Worm (Caenorhabditis elegans) whole organism, late embryonic: Measurements from ENCODE around the gene srg-23.
A peak's percentile ranks its signal among the peaks of the same experiment; 100 is the strongest.
"Not testable (repeated sequence)": the region's sequence is repeated elsewhere in the genome, so short reads cannot be mapped to it uniquely, and the experiment has no call there.

Source experiments
- C08G9.2 ChIP-seq: sonication (generic microtip); optimal IDR thresholded peaks from 2 replicates; lab custom pipeline; 2016; ENCODE audit warnings: mild to moderate bottlenecking, missing genetic modification characterization, moderate library complexity, missing compliant biosample characterization
- K02D7.2 ChIP-seq: sonication (generic microtip); optimal IDR thresholded peaks from 2 replicates; lab custom pipeline; 2017; ENCODE audit warnings: mild to moderate bottlenecking, missing genetic modification characterization, missing compliant biosample characterization
- ahr-1 ChIP-seq: sonication (generic microtip); optimal IDR thresholded peaks from 2 replicates; lab custom pipeline; 2016; ENCODE audit warnings: missing genetic modification characterization, missing compliant biosample characterization
- ama-1 ChIP-seq: fragments of 150-350 bp; optimal IDR thresholded peaks from 2 replicates; lab custom pipeline; 2014
- ceh-14 ChIP-seq: sonication (generic microtip); optimal IDR thresholded peaks from 2 replicates; lab custom pipeline; 2016; ENCODE audit warnings: missing genotype, missing genetic modification characterization, missing compliant biosample characterization
- ceh-2 ChIP-seq: sonication (generic microtip); optimal IDR thresholded peaks from 2 replicates; lab custom pipeline; 2016; ENCODE audit warnings: missing genotype, missing genetic modification characterization, missing compliant biosample characterization
- ceh-24 ChIP-seq: sonication (generic microtip); optimal IDR thresholded peaks from 2 replicates; lab custom pipeline; 2016; ENCODE audit warnings: mild to moderate bottlenecking, missing genetic modification characterization, missing compliant biosample characterization
- ceh-31 ChIP-seq: sonication (generic microtip); optimal IDR thresholded peaks from 2 replicates; lab custom pipeline; 2016; ENCODE audit warnings: missing genetic modification characterization, missing compliant biosample characterization
- ceh-34 ChIP-seq: sonication (generic microtip); optimal IDR thresholded peaks from 2 replicates; lab custom pipeline; 2016; ENCODE audit warnings: mild to moderate bottlenecking, missing genetic modification characterization, missing compliant biosample characterization
- ceh-45 ChIP-seq: fragments of 200-800 bp; sonication (Bioruptor generic); IDR thresholded peaks from 2 replicates; pipeline ENCODE4 v1.3.6; 2022; ENCODE audit warnings: missing genetic modification reagents, missing genetic modification characterization, missing compliant biosample characterization
- ceh-48 ChIP-seq: sonication (generic microtip); optimal IDR thresholded peaks from 2 replicates; lab custom pipeline; 2016; ENCODE audit warnings: missing genetic modification characterization, inconsistent platforms, missing compliant biosample characterization
- ceh-9 ChIP-seq: sonication (generic microtip); optimal IDR thresholded peaks from 2 replicates; lab custom pipeline; 2016; ENCODE audit warnings: mild to moderate bottlenecking, missing genetic modification characterization, inconsistent platforms, missing compliant biosample characterization
- che-1 ChIP-seq: sonication (generic microtip); optimal IDR thresholded peaks from 2 replicates; lab custom pipeline; 2016; ENCODE audit warnings: mild to moderate bottlenecking, missing genetic modification characterization, missing compliant biosample characterization
- dmd-4 ChIP-seq: sonication (generic microtip); optimal IDR thresholded peaks from 2 replicates; lab custom pipeline; 2016; ENCODE audit warnings: borderline replicate concordance, missing genetic modification characterization, missing compliant biosample characterization
- elt-2 ChIP-seq: sonication (generic microtip); optimal IDR thresholded peaks from 2 replicates; lab custom pipeline; 2016; ENCODE audit warnings: missing genetic modification reagents, missing genetic modification characterization, missing compliant biosample characterization
- elt-4 ChIP-seq: sonication (generic microtip); optimal IDR thresholded peaks from 2 replicates; lab custom pipeline; 2016; ENCODE audit warnings: missing genetic modification characterization, missing compliant biosample characterization
- eyg-1 ChIP-seq: sonication (generic microtip); optimal IDR thresholded peaks from 2 replicates; lab custom pipeline; 2016; ENCODE audit warnings: missing genotype, missing genetic modification characterization, missing compliant biosample characterization
- fax-1 ChIP-seq: sonication (generic microtip); optimal IDR thresholded peaks from 2 replicates; lab custom pipeline; 2016; ENCODE audit warnings: missing genotype, missing genetic modification characterization, missing compliant biosample characterization
- fkh-10 ChIP-seq: fragments of 150-350 bp; optimal IDR thresholded peaks from 2 replicates; lab custom pipeline; 2014; ENCODE audit warnings: missing biosample characterization, missing genetic modification reagents, missing genetic modification characterization
- fkh-6 ChIP-seq: sonication (generic microtip); optimal IDR thresholded peaks from 2 replicates; lab custom pipeline; 2016; ENCODE audit warnings: missing genetic modification characterization, missing compliant biosample characterization
- hlh-13 ChIP-seq: fragments of 200-800 bp; sonication (Bioruptor generic); optimal IDR thresholded peaks from 2 replicates; lab custom pipeline; 2018; ENCODE audit warnings: mild to moderate bottlenecking, missing genetic modification characterization, missing compliant biosample characterization
- hlh-30 ChIP-seq: sonication (generic microtip); optimal IDR thresholded peaks from 2 replicates; lab custom pipeline; 2017; ENCODE audit warnings: antibody characterized with exemption, missing genetic modification characterization, missing compliant biosample characterization; ENCODE audit not compliant: insufficient read depth
- hlh-6 ChIP-seq: sonication (generic microtip); optimal IDR thresholded peaks from 2 replicates; lab custom pipeline; 2016; ENCODE audit warnings: missing genotype, missing genetic modification characterization, missing compliant biosample characterization
- madf-2 ChIP-seq: sonication (generic microtip); optimal IDR thresholded peaks from 2 replicates; lab custom pipeline; 2017; ENCODE audit warnings: missing genetic modification characterization, missing compliant biosample characterization
- mec-3 ChIP-seq: sonication (generic microtip); optimal IDR thresholded peaks from 2 replicates; lab custom pipeline; 2016; ENCODE audit warnings: borderline replicate concordance, missing genetic modification characterization, missing compliant biosample characterization
- nfya-1 ChIP-seq: sonication (generic microtip); optimal IDR thresholded peaks from 2 replicates; lab custom pipeline; 2017; ENCODE audit warnings: missing genetic modification characterization, mild to moderate bottlenecking, missing compliant biosample characterization, antibody characterized with exemption, moderate library complexity
- nhr-232 ChIP-seq: sonication (generic microtip); optimal IDR thresholded peaks from 2 replicates; lab custom pipeline; 2016; ENCODE audit warnings: missing genetic modification characterization, missing compliant biosample characterization
- npax-4 ChIP-seq: sonication (generic microtip); optimal IDR thresholded peaks from 2 replicates; lab custom pipeline; 2016; ENCODE audit warnings: missing genetic modification characterization, missing compliant biosample characterization
- rnt-1 ChIP-seq: sonication (generic microtip); optimal IDR thresholded peaks from 2 replicates; lab custom pipeline; 2016; ENCODE audit warnings: missing genetic modification characterization, missing compliant biosample characterization
- sdc-2 ChIP-seq: sonication (generic microtip); optimal IDR thresholded peaks from 2 replicates; lab custom pipeline; 2016; ENCODE audit warnings: missing genotype, missing genetic modification characterization, missing compliant biosample characterization
- syd-9 ChIP-seq: sonication (generic microtip); optimal IDR thresholded peaks from 2 replicates; lab custom pipeline; 2016; ENCODE audit warnings: mild to moderate bottlenecking, missing genetic modification characterization, moderate library complexity, missing compliant biosample characterization
- tbx-2 ChIP-seq: sonication (generic microtip); optimal IDR thresholded peaks from 2 replicates; lab custom pipeline; 2016; ENCODE audit warnings: missing genetic modification characterization, missing compliant biosample characterization
- unc-42 ChIP-seq: sonication (generic microtip); optimal IDR thresholded peaks from 2 replicates; lab custom pipeline; 2016; ENCODE audit warnings: missing genotype, missing genetic modification characterization, missing compliant biosample characterization
- unc-55 ChIP-seq: sonication (generic microtip); optimal IDR thresholded peaks from 2 replicates; lab custom pipeline; 2017; ENCODE audit warnings: missing biosample characterization, missing genetic modification reagents, missing genetic modification characterization

Gene srg-23

ce11 chrII:3129007-3129406 is 33.0 kb upstream of the srg-23 start, which contains the start of gene chil-24:
chil-24 (plus strand) TSS chrII:3129162.
- TF ChIP-seq fkh-6 (tag; lab: Kevin White, UChicago) (no peak), dmd-4 (no peak), eyg-1 (tag; lab: Kevin White, UChicago) (no peak)

ce11 chrII:3126741-3127140 is 30.8 kb upstream of the srg-23 start, which contains the start of gene ins-31:
ins-31 (plus strand) TSS chrII:3127041.
- not testable (repeated sequence) for TF ChIP-seq elt-2 (tag; lab: Kevin White, UChicago); ceh-2 (tag; lab: Kevin White, UChicago); nhr-232

ce11 chrII:3126341-3126740 is 30.4 kb upstream of the srg-23 start, which contains the start of gene ins-19:
ins-19 (minus strand) TSS chrII:3126441.
- TF ChIP-seq syd-9 (tag; lab: Kevin White, UChicago) (no peak), ceh-24 (tag; lab: Kevin White, UChicago) (no peak), che-1 (tag; lab: Kevin White, UChicago) (no peak)

ce11 chrII:3123206-3123605 is 27.2 kb upstream of the srg-23 start, which contains the start of gene srh-71:
srh-71 (plus strand) TSS chrII:3123506.
- TF ChIP-seq npax-4 (tag; lab: Kevin White, UChicago) (no peak), C08G9.2 (no peak)

ce11 chrII:3118907-3119382 is 23.0 kb upstream of the srg-23 start, which contains the start of gene T10D4.6:
T10D4.6 (plus strand) TSS chrII:3119332.
- TF ChIP-seq nhr-232 (no peak), K02D7.2 (no peak), elt-4 (no peak), ceh-2 (tag; lab: Kevin White, UChicago) (peak; percentile 0), che-1 (tag; lab: Kevin White, UChicago) (no peak), ceh-48 (tag; lab: Kevin White, UChicago) (peak; percentile 71), nfya-1 (tag; lab: Kevin White, UChicago) (peak; percentile 42), ama-1 (lab: Kevin White, UChicago) (no peak), ceh-34 (tag; lab: Kevin White, UChicago) (peak; percentile 40), hlh-30 (no peak), unc-42 (tag; lab: Kevin White, UChicago) (peak; percentile 34), tbx-2 (peak; percentile 70), sdc-2 (tag; lab: Kevin White, UChicago) (no peak), hlh-13 (GFP tag; lab: Kevin White, UChicago) (no peak), ceh-31 (peak; percentile 27), mec-3 (tag; lab: Kevin White, UChicago) (no peak)
- TF ChIP-seq, all 69 proteins: peak for 7

ce11 chrII:3117471-3117870 is 21.5 kb upstream of the srg-23 start, which contains the start of gene T10D4.7:
T10D4.7 (plus strand) TSS chrII:3117771.
- TF ChIP-seq fkh-10 (GFP tag; lab: Kevin White, UChicago) (no peak), madf-2 (no peak), ahr-1 (tag; lab: Kevin White, UChicago) (no peak), K02D7.2 (no peak), ceh-45 (GFP tag; lab: Robert Waterston, UW) (no peak), che-1 (tag; lab: Kevin White, UChicago) (no peak)
- TF ChIP-seq, all 69 proteins: peak for 0

ce11 chrII:3113934-3114333 is 18.0 kb upstream of the srg-23 start, which contains the start of gene clec-123:
clec-123 (plus strand) TSS chrII:3114234.
- TF ChIP-seq fax-1 (no peak), hlh-6 (tag; lab: Kevin White, UChicago) (no peak), dmd-4 (no peak), fkh-10 (GFP tag; lab: Kevin White, UChicago) (no peak), unc-55 (GFP tag; lab: Kevin White, UChicago) (no peak), eyg-1 (tag; lab: Kevin White, UChicago) (no peak), ceh-14 (no peak), K02D7.2 (no peak), ceh-9 (no peak), rnt-1 (tag; lab: Kevin White, UChicago) (no peak)
